1 fruit fly cellular context compared by ENCODE assay signal in the genomic region with DNA sequence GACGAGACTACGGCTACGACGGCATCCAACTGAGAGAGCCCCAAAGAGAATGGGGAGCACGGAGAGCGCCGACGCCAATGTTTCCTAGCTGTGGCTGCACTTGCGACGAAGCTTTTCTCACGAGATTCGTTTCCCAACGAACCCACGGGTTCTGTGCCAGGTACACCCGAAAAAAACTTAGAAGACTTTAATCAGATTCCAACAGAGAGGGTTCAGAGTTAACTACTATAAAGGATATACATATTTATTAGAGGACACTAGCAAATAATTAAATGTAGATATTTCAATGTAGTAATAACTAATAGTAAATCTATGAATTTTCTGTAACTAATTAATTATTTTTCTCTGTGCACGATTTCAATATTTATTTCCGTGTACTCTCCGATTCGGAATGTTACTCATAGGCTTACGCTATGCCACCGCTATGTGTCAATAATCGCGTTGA.
TF ChIP-seq lines count a peak whose summit lies in the region.

A gene (minus strand): TSS at position 31 of the 445 bp plus-strand sequence.

TF ChIP-seq in whole organism, embryonic, 481 proteins besides CTCF, POLR2A, EP300 and RAD21 (continued from another document):
- no peak for TF ChIP-seq Dp (GFP tag; optimal IDR thresholded peaks at IDR 0.05; lab: Kevin White, UChicago)
- peak; percentile 39; the same call in 1 of the 2 replicates for TF ChIP-seq GATAe (GFP tag; conservative IDR thresholded peaks at IDR 0.05; lab: Robert Waterston, UW)
- peak; percentile 62 for TF ChIP-seq CG17361 (GFP tag; IDR thresholded peaks at IDR 0.05; lab: Robert Waterston, UW)
- TF ChIP-seq mirr (GFP tag; optimal IDR thresholded peaks at IDR 0.05; lab: Kevin White, UChicago) = no peak
- no peak for TF ChIP-seq CG16813 (GFP tag; IDR thresholded peaks at IDR 0.05; lab: Robert Waterston, UW; ENCODE audit: partially characterized antibody)
- TF ChIP-seq Tbp (GFP tag; optimal IDR thresholded peaks at IDR 0.05; lab: Kevin White, UChicago) = no peak
- TF ChIP-seq CG11696 (GFP tag; IDR thresholded peaks at IDR 0.05; lab: Robert Waterston, UW) = 0 out of 2 replicates have a peak, but pooled peaks have one; percentile 41
- TF ChIP-seq sens (GFP tag; lab: Kevin White, UChicago) = peak; percentile 76
- peak; percentile 46 for TF ChIP-seq Ets65A (GFP tag; lab: Kevin White, UChicago)
- no peak for TF ChIP-seq CG8290 (GFP tag; optimal IDR thresholded peaks at IDR 0.05; lab: Kevin White, UChicago)
- TF ChIP-seq CG8290 (tag; optimal IDR thresholded peaks at IDR 0.05; lab: Kevin White, UChicago) = peak in 1 of 2 experiments; percentile 49
- TF ChIP-seq CG12155 (GFP tag; optimal IDR thresholded peaks at IDR 0.05; lab: Kevin White, UChicago) = peak; percentile 60
- TF ChIP-seq abd-A (tag; optimal IDR thresholded peaks at IDR 0.05; lab: Kevin White, UChicago) = no peak
- no peak for TF ChIP-seq Abd-B (GFP tag; optimal IDR thresholded peaks at IDR 0.05; lab: Kevin White, UChicago)
- TF ChIP-seq Ptx1 (GFP tag; IDR thresholded peaks at IDR 0.05; lab: Robert Waterston, UW) = peak; percentile 69
- no peak for TF ChIP-seq CG13894 (tag; optimal IDR thresholded peaks at IDR 0.05; lab: Kevin White, UChicago)
- TF ChIP-seq Oli (tag; optimal IDR thresholded peaks at IDR 0.05; lab: Kevin White, UChicago) = peak; percentile 63
- peak; percentile 3 for TF ChIP-seq CG13296 (GFP tag; optimal IDR thresholded peaks at IDR 0.05; lab: Kevin White, UChicago)
- TF ChIP-seq CG10979 (tag; optimal IDR thresholded peaks at IDR 0.05; lab: Kevin White, UChicago) = no peak
- TF ChIP-seq CG10274 (GFP tag; optimal IDR thresholded peaks at IDR 0.05; lab: Kevin White, UChicago) = no peak
- TF ChIP-seq pan (optimal IDR thresholded peaks at IDR 0.05; lab: Kevin White, UChicago) = no peak
- peak in 1 of 2 experiments; percentile 69 for TF ChIP-seq pan (GFP tag; optimal IDR thresholded peaks at IDR 0.05 in 1 of 2, IDR thresholded peaks at IDR 0.05 in 1 of 2)
- TF ChIP-seq gce (GFP tag; IDR thresholded peaks at IDR 0.05; lab: Robert Waterston, UW) = peak; percentile 54; the same call in 1 of the 3 replicates
- no peak for TF ChIP-seq CG6683 (GFP tag; optimal IDR thresholded peaks at IDR 0.05; lab: Kevin White, UChicago)
- TF ChIP-seq al (GFP tag; IDR thresholded peaks at IDR 0.05; lab: Robert Waterston, UW) = peak; percentile 56; the same call in 1 of the 2 replicates
- no peak for TF ChIP-seq CG9797 (GFP tag; optimal IDR thresholded peaks at IDR 0.05; lab: Kevin White, UChicago)
- no peak for TF ChIP-seq jigr1 (GFP tag; IDR thresholded peaks at IDR 0.05; lab: Robert Waterston, UW)
- TF ChIP-seq Jarid2 (GFP tag; optimal IDR thresholded peaks at IDR 0.05; lab: Kevin White, UChicago) = no peak
- peak; percentile 9 for TF ChIP-seq Ssrp (tag; optimal IDR thresholded peaks at IDR 0.05; lab: Kevin White, UChicago)
- no peak for TF ChIP-seq salm (tag; optimal IDR thresholded peaks at IDR 0.05; lab: Kevin White, UChicago)
- TF ChIP-seq schlank (tag; optimal IDR thresholded peaks at IDR 0.05; lab: Kevin White, UChicago) = no peak
- TF ChIP-seq lmd (GFP tag; IDR thresholded peaks at IDR 0.05; lab: Robert Waterston, UW) = peak; percentile 58
- peak; percentile 54; the same call in 1 of the 2 replicates for TF ChIP-seq Xrp1 (GFP tag; IDR thresholded peaks at IDR 0.05; lab: Robert Waterston, UW)
- no peak for TF ChIP-seq pros (GFP tag; optimal IDR thresholded peaks at IDR 0.05; lab: Kevin White, UChicago)
- TF ChIP-seq HLH54F (GFP tag; optimal IDR thresholded peaks at IDR 0.05; lab: Kevin White, UChicago) = peak; percentile 39
- TF ChIP-seq CG14667 (GFP tag; IDR thresholded peaks at IDR 0.05; lab: Robert Waterston, UW) = peak; percentile 26; the same call in 1 of the 2 replicates
- no peak for TF ChIP-seq gcm (GFP tag; optimal IDR thresholded peaks at IDR 0.05; lab: Kevin White, UChicago)
- TF ChIP-seq CG7928 (GFP tag; optimal IDR thresholded peaks at IDR 0.05; lab: Kevin White, UChicago) = no peak
- TF ChIP-seq CG6813 (GFP tag; optimal IDR thresholded peaks at IDR 0.05; lab: Kevin White, UChicago) = no peak
- 0 out of 2 replicates have a peak, but pooled peaks have one; percentile 31 for TF ChIP-seq CG31224 (GFP tag; IDR thresholded peaks at IDR 0.05; lab: Robert Waterston, UW)
- TF ChIP-seq Scr (GFP tag; IDR thresholded peaks at IDR 0.05; lab: Robert Waterston, UW; ENCODE audit: partially characterized antibody) = no peak
- TF ChIP-seq E2f1 (GFP tag; IDR thresholded peaks at IDR 0.05; lab: Robert Waterston, UW) = 0 out of 2 replicates have a peak, but pooled peaks have one; percentile 28
- no peak for TF ChIP-seq Poxn (GFP tag; IDR thresholded peaks at IDR 0.05; lab: Robert Waterston, UW)
- TF ChIP-seq CG7745 (tag; optimal IDR thresholded peaks at IDR 0.05; lab: Kevin White, UChicago) = no peak
- peak; percentile 38 for TF ChIP-seq CG18262 (tag; optimal IDR thresholded peaks at IDR 0.05; lab: Kevin White, UChicago)
- TF ChIP-seq pum (GFP tag; optimal IDR thresholded peaks at IDR 0.05; lab: Kevin White, UChicago) = no peak
- peak; percentile 74 for TF ChIP-seq CG12659 (GFP tag; optimal IDR thresholded peaks at IDR 0.05; lab: Kevin White, UChicago)
- TF ChIP-seq CG12391 (tag; optimal IDR thresholded peaks at IDR 0.05; lab: Kevin White, UChicago) = peak; percentile 71
- TF ChIP-seq az2 (GFP tag; optimal IDR thresholded peaks at IDR 0.05; lab: Kevin White, UChicago) = peak; percentile 27
- peak; percentile 32; the same call in 1 of the 3 replicates for TF ChIP-seq CG14050 (GFP tag; IDR thresholded peaks at IDR 0.05; lab: Robert Waterston, UW)
- peak; percentile 77 for TF ChIP-seq Atf6 (GFP tag; IDR thresholded peaks at IDR 0.05; lab: Robert Waterston, UW)
- no peak for TF ChIP-seq CG30431 (GFP tag; optimal IDR thresholded peaks at IDR 0.05; lab: Kevin White, UChicago)
- no peak for TF ChIP-seq slp2 (GFP tag; optimal IDR thresholded peaks at IDR 0.05; lab: Kevin White, UChicago)
